Fruit fly (Drosophila melanogaster): Measurements from ENCODE around the gene Aven.

The Aven gene

DNA sequence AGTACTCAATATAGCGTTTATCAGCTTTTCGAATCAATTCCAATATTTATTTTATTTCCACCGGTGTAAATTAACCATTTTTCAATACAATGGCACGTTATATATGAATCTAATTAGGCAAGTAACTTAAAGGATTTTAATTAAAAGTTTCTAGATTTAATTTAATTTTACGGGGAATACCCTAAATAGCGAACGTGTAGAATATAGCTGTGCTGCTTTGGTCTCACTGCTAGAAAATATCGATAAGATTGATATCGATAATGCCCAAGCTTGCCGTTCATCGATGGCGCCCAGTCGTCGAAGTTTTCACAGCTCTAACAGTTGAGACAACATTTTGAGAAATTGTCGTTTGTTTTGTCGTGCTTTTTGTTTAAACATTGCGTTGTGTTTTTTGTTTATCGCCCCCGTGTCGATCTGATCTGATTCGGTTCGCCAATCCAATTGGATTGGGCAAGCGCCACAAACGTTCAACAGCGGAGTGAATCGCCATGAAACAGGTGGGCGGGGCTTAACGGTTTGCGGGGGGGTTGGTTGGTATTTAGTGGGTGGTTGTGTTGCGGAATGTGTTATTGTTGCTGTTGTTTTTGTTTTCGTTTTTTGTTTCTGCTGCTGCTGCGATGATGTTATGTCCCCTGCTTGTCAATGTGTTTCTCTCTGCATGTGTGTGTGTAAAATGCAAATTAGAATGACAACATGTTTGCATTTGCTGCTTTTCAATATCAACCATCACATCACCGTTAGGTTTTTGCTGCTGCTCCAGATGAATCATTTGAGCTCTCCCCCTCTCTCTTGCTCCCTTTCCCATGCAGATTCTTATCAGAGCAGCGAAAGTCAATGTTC, 2.1 kb upstream of the Aven start, which contains the start of gene Tomosyn (continued):
- TF ChIP-seq gfzf (GFP tag; optimal IDR thresholded peaks at IDR 0.05) (peak; percentile 59), CG18476 (GFP tag; optimal IDR thresholded peaks at IDR 0.05) (no peak), HLH3B (GFP tag; IDR thresholded peaks at IDR 0.05) (no peak), shn (GFP tag; optimal IDR thresholded peaks at IDR 0.05) (no peak), cg (GFP tag; optimal IDR thresholded peaks at IDR 0.05) (peak; percentile 28), Elba2 (GFP tag; optimal IDR thresholded peaks at IDR 0.05) (peak; percentile 14), Med (GFP tag) (peak; percentile 80), CG14860 (GFP tag; IDR thresholded peaks at IDR 0.05; ENCODE audit: partially characterized antibody) (peak; percentile 71), CG4820 (GFP tag; optimal IDR thresholded peaks at IDR 0.05) (peak; percentile 3), CG1024 (GFP tag; IDR thresholded peaks at IDR 0.05) (no peak), sisA (GFP tag; IDR thresholded peaks at IDR 0.05) (no peak), Deaf1 (tag; optimal IDR thresholded peaks at IDR 0.05) (no peak), esg (GFP tag; conservative IDR thresholded peaks at IDR 0.05) (no peak), cad (GFP tag; optimal IDR thresholded peaks at IDR 0.05) (no peak), CG10543 (GFP tag; optimal IDR thresholded peaks at IDR 0.05) (no peak), dm (GFP tag; optimal IDR thresholded peaks at IDR 0.05) (no peak), CG17359 (tag; optimal IDR thresholded peaks at IDR 0.05) (peak; percentile 52), Hr51 (GFP tag; optimal IDR thresholded peaks at IDR 0.05) (peak in 1 of 2 experiments; percentile 39), CG3726 (GFP tag; IDR thresholded peaks at IDR 0.05) (no peak), chm (GFP tag; IDR thresholded peaks at IDR 0.05) (no peak), CG6813 (GFP tag; optimal IDR thresholded peaks at IDR 0.05) (no peak), hkb (optimal IDR thresholded peaks at IDR 0.05) (no peak), hkb (GFP tag; IDR thresholded peaks at IDR 0.05) (peak; percentile 56), Sox102F (GFP tag; optimal IDR thresholded peaks at IDR 0.05) (peak; percentile 42), CG9817 (tag; optimal IDR thresholded peaks at IDR 0.05) (peak; percentile 28), wek (GFP tag; optimal IDR thresholded peaks at IDR 0.05) (peak; percentile 94), pita (GFP tag; optimal IDR thresholded peaks at IDR 0.05) (no peak), HLH4C (GFP tag; IDR thresholded peaks at IDR 0.05; ENCODE audit: partially characterized antibody) (peak; percentile 77), Blimp-1 (GFP tag; optimal IDR thresholded peaks at IDR 0.05) (peak; percentile 46), CG15011 (GFP tag; optimal IDR thresholded peaks at IDR 0.05) (no peak), h (optimal IDR thresholded peaks at IDR 0.05) (no peak), zfh1 (GFP tag; IDR thresholded peaks at IDR 0.05) (no peak), cas (GFP tag; IDR thresholded peaks at IDR 0.05) (no peak), hbn (GFP tag; IDR thresholded peaks at IDR 0.05; ENCODE audit: partially characterized antibody) (peak; percentile 72), CG5953 (GFP tag; IDR thresholded peaks at IDR 0.05) (no peak), fru (optimal IDR thresholded peaks at IDR 0.05) (no peak), Atf6 (GFP tag; IDR thresholded peaks at IDR 0.05) (0 out of 2 replicates have a peak, but pooled peaks have one; percentile 23), Hmr (GFP tag; optimal IDR thresholded peaks at IDR 0.05) (peak; percentile 48), unpg (GFP tag; optimal IDR thresholded peaks at IDR 0.05) (peak; percentile 48), vfl (GFP tag; optimal IDR thresholded peaks at IDR 0.05) (no peak), ro (GFP tag; IDR thresholded peaks at IDR 0.05) (no peak), E2f1 (GFP tag; IDR thresholded peaks at IDR 0.05) (no peak), sob (GFP tag; IDR thresholded peaks at IDR 0.05) (peak; percentile 25; the same call in 1 of the 2 replicates), slou (GFP tag; optimal IDR thresholded peaks at IDR 0.05) (no peak), CG16815 (GFP tag; optimal IDR thresholded peaks at IDR 0.05) (no peak), ERR (GFP tag; optimal IDR thresholded peaks at IDR 0.05) (no peak), CG7839 (tag; optimal IDR thresholded peaks at IDR 0.05) (peak; percentile 52), kni (GFP tag; optimal IDR thresholded peaks at IDR 0.05) (no peak), CG2875 (GFP tag; optimal IDR thresholded peaks at IDR 0.05) (no peak), otp (GFP tag; IDR thresholded peaks at IDR 0.05) (no peak)
